Worm (Caenorhabditis elegans) whole organism, early embryonic: ENCODE data around the gene skr-20.

Source experiments
- B0310.2 ChIP-seq: sonication (generic microtip); optimal IDR thresholded peaks from 2 replicates; lab custom pipeline; 2016; ENCODE audit warnings: mild to moderate bottlenecking, missing genetic modification characterization, missing compliant biosample characterization
- F13C5.2 ChIP-seq: sonication (generic microtip); optimal IDR thresholded peaks from 2 replicates; lab custom pipeline; 2017; ENCODE audit warnings: mild to moderate bottlenecking, missing genetic modification characterization, inconsistent platforms, missing compliant biosample characterization
- aly-1 ChIP-seq: sonication (generic microtip); optimal IDR thresholded peaks from 2 replicates; lab custom pipeline; 2016; ENCODE audit warnings: missing genetic modification characterization, missing compliant biosample characterization
- ama-1 ChIP-seq: fragments of 150-350 bp; optimal IDR thresholded peaks from 2 replicates; lab custom pipeline; 2014
- flt-1 ChIP-seq: fragments of 200-800 bp; sonication (Bioruptor generic); IDR thresholded peaks from 2 replicates; pipeline ENCODE4 v1.3.6; 2022; ENCODE audit warnings: missing genetic modification characterization, missing compliant biosample characterization
- hmbx-1 ChIP-seq: sonication (generic microtip); optimal IDR thresholded peaks from 2 replicates; lab custom pipeline; 2016; ENCODE audit warnings: mild to moderate bottlenecking, missing genetic modification characterization, missing compliant biosample characterization
- hmg-4 ChIP-seq: fragments of 200-800 bp; sonication (Bioruptor generic); optimal IDR thresholded peaks from 2 replicates; lab custom pipeline; 2018; ENCODE audit warnings: mild to moderate bottlenecking, missing genetic modification characterization, missing compliant biosample characterization
- pes-1 ChIP-seq: fragments of 200-800 bp; sonication (Bioruptor generic); IDR thresholded peaks from 2 replicates; pipeline ENCODE4 v1.3.6; 2022; ENCODE audit warnings: missing genetic modification reagents, missing genetic modification characterization, missing compliant biosample characterization
- scrt-1 ChIP-seq: fragments of 200-800 bp; sonication (Bioruptor generic); IDR thresholded peaks from 2 replicates; pipeline ENCODE4 v1.3.6; 2022; ENCODE audit warnings: missing genetic modification characterization, missing compliant biosample characterization
- sea-1 ChIP-seq: fragments of 200-800 bp; sonication (Bioruptor generic); conservative IDR thresholded peaks from 2 replicates; pipeline ENCODE4 v1.3.6; 2022; ENCODE audit warnings: missing genetic modification characterization, missing compliant biosample characterization
- tbx-11 ChIP-seq: fragments of 200-800 bp; sonication (Bioruptor generic); IDR thresholded peaks from 2 replicates; pipeline ENCODE4 v1.3.6; 2022; ENCODE audit warnings: missing genetic modification characterization, missing compliant biosample characterization
- tbx-37 ChIP-seq: fragments of 200-800 bp; sonication (Bioruptor generic); conservative IDR thresholded peaks from 2 replicates; pipeline ENCODE4 v1.3.6; 2022; ENCODE audit warnings: missing genetic modification reagents, missing genetic modification characterization, missing compliant biosample characterization
- tra-4 ChIP-seq: sonication (generic microtip); optimal IDR thresholded peaks from 2 replicates; lab custom pipeline; 2017; ENCODE audit warnings: missing genetic modification characterization, missing compliant biosample characterization

DNA sequence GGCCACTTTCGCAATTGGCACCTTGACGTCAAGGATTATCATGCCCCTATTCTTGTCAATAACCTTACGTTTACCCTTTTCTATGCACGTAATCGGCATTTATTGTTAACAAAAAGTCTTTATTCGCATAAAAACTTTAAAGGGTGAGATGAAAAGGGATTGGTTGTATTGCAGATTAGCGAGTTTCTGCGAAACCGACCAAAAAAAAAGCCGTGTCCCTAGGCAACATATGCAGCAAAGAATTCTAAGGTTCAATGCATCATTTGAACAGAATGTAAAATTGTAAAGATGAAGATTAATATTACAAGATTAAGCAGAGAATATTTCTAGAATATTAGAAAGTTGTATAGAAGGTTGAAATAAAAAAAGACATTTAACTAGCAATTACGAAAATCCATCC, 41.3 kb downstream of the skr-20 start:
- TF ChIP-seq ama-1 (lab: Kevin White, UChicago) (no peak), scrt-1 (GFP tag; lab: Robert Waterston, UW) (no peak), sea-1 (GFP tag; lab: Robert Waterston, UW) (no peak), tbx-11 (no peak), tra-4 (tag; lab: Kevin White, UChicago) (no peak), pes-1 (no peak), hmg-4 (GFP tag; lab: Kevin White, UChicago) (no peak), tbx-37 (GFP tag; lab: Robert Waterston, UW) (no peak), flt-1 (GFP tag; lab: Robert Waterston, UW) (no peak), F13C5.2 (no peak), B0310.2 (no peak), aly-1 (tag; lab: Kevin White, UChicago) (no peak), hmbx-1 (tag; lab: Kevin White, UChicago) (no peak)
